Fruit fly (Drosophila melanogaster) ovary, adult (tissue): ENCODE results near the gene Trpgamma.

Source experiments
- CG17801 ChIP-seq: fragments of 200-800 bp; optimal IDR thresholded peaks from 2 replicates; lab custom pipeline; 2019; ENCODE audit warnings: missing biosample characterization, mild to moderate bottlenecking, missing genetic modification characterization, moderate library complexity; ENCODE audit not compliant: partially characterized antibody

Trpgamma gene

DNA sequence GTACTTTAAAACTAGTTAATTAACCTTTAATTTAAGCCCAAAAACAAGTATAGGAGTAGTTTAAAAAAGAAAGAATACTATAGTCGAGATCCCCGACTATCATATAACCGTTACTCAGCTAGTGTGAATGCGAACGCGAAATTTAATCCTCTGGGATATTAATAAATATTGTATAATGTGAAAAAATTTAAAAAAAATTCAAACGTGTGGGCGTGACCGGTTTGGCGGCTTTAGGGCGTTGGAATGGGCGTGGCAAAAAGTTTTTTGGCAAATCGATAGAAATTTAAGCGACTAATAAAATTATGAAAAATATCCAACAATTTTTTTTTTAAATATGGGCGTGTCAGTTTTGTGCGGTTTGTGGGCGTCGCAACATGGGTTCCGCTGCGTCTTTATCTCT is 2.6 kb upstream of the Trpgamma start:
- TF ChIP-seq CG17801 = no peak

- no peak for TF ChIP-seq CG17801
These were observed 4.2 kb downstream of the Trpgamma start for dm6 chr2L:16672290-16672689.

DNA sequence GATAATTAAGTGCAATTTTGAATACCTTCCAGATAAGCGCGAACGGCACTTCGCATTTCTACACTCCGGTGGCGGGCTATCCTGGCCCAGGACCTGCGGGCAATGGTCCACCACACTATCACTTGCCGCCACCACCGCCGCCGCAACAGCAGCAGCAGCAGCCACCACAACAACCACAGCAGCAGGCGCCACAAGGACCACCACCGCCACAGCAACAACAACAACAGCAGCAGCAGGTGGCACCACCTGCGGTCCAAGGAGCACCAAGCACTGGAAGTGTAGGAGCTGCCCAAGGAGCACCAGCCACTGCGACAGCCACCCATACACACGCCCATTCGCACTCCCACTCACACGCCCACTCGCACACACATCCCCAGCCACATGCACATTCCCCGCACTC is 19.0 kb downstream of the Trpgamma start:
- TF ChIP-seq CG17801 = no peak

DNA sequence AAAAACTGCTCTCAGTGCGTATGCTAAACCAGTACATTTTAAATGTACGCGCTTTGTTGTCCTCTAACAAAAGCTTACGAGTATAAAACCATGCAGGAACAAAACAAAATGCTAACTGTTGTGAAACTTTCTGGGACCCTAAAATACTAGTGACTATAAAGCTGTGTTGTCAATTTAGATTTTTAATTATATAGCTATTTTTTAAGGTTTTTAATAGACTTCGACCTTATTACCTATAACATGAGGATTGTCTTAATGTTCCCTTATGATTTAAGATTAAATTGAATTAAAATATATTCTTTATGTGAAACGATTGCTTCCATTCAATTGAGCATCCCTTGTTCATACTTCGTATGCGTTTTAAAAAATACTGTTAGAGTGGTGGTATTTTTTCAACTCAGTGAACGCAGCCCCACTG is 19.8 kb downstream of the Trpgamma start:
- no peak for TF ChIP-seq CG17801

DNA sequence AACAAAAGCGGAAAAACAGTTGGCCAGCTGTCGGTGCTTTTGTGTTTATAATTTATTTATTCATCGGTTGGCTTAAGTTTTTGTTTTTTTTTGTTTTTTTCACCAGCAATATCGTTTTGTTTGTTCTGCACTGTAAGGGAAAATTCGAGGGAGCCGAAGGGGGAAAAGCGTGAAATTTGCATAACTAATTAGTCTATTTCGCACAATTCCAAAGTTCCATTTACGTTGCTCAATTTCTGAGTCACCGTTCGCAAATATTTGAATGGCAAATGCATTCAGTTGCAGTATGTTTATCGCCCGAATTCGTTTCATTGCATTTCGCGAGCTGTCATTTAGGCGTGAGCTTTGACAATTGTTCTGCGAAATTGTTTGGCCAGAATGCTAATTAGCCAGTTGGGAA is 23.0 kb downstream of the Trpgamma start:
- TF ChIP-seq CG17801 = peak; percentile 29

DNA sequence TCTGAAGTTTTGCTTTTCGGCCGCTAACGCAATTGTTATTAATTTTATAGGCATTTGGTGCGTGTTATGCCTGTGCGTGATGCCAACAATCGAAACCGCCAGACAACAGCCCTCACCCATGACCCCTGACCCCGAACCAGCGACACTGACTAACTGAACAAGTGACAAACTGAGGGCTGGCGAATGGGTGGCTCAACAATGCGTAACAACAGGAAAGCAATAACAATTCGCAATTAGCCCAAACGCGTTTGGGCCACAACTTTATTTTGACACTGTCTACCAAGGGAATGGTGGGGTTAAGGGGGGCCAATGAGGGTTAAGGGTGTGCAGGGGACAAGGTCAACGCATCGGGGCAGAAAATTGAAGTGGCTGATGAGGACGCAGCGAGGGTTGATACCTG is 27.6 kb downstream of the Trpgamma start:
- no peak for TF ChIP-seq CG17801

dm6 chr2L:16647773-16648172 is 28.7 kb downstream of the Trpgamma start:
- no peak for TF ChIP-seq CG17801

DNA sequence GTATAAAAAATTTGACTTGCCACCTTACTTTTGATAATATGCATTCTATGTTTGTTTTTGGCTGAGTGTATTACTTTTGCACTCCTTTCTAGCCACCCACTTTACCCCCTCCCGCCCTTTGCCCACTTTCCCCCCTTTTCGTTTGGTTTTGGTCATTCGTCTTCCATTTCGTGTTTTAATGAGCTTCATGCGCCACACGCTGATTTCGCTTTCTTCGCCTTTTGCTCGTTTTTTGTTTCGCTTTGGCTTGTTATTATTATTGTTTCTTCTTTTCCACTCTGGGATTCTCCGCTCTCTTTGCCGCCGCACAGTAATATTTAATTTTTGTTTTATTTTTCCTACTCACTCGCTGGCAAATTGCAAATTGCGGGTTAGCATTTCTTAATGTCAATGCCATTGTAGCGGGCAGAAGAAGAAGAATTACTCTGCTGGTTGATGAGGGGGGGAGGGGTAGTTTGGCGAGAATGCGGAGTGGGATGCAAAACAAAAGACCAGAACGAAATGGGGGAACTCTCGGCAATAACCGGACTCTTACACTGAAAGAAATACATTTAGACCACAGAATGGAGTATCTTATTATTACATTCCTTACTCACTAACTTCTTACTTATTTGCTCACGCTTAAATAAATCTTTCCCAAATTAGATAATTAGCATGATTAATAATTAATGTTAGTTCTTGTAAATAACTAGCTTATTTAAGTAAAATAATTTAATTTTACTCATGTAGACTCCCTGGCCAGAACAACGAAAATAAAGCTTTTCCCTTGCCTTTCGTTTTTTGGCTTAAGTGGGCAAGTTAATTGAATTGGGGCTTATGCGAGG is 30.8 kb downstream of the Trpgamma start:
- peak; percentile 57 for TF ChIP-seq CG17801

DNA sequence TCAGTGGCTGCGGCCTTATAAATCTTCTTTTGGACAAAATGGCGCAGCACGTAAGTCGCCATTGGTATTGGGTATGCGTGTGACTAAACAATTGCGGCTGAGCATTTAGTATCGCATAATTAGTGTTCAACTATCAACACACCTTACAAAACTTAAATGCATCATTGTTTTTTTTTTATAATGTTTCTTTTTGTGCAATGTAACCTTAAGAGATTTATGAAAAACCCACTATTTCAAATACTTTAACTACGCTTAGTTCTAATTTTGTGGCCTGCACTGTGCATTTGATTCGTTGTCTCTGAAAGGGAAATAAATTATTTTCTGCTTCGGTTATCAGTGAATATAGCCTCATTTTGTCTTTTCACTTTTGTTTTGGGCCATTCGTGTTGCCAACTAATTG is 32.5 kb downstream of the Trpgamma start:
- no peak for TF ChIP-seq CG17801

DNA sequence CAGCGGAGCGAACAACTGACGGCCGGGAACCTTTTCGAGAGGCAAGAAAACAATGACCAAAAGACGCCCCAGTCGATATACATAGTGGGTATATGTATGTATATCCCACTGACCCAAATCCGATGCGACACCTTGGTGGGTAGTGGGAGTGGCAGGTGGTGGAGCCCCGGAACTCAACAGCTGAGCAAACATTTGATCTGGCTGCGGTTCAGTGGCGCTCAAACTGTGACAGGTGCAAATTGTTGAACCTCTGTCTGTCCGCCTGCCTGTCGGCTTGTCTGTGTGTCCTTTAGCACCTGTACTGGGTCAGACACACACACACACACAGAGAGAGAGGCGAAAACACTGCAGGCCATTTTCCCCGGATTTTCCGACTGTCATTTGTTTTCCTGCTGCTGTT is 33.1 kb downstream of the Trpgamma start:
- no peak for TF ChIP-seq CG17801

DNA sequence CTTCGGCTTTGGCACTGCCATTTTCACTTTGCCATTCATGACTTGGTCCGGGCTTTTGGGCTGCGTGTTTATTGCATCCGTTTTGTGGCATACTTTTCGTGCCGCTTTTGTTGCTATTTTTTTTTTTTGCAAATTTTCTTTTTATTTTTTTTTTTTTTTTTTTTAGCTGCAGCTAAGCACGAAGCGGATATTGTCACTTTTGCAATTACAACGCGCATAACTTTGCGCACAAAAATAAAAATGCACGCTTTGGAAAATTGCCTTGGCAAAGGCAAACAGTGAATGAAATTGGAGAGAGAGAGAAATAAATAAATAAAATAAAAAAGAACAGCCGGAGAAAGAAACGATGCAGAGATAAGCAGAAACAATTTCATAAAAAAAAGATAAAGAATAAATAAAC is 35.7 kb downstream of the Trpgamma start:
- TF ChIP-seq CG17801 = peak; percentile 66

DNA sequence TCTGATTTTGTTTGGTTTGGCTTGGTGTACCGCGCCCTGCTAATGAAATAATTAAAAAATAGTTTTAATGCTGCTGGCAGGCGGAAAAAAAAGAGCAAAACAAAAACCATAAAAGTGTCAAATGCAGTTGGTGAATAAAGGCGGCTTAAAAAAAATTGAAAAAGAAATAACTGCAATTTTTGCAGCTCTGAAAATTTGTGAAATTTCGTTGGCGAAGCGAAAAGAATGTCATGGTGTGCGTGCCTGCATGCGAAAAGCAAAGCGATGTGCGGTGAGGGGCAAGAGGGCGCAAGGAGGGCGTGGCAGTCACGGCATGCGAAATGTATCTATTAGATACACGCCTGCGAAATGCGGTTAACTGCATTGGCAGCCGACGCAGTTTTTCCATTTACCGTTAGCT is 38.2 kb downstream of the Trpgamma start:
- TF ChIP-seq CG17801 = peak; percentile 29

dm6 chr2L:16637335-16637734 is 39.2 kb downstream of the Trpgamma start:
- no peak for TF ChIP-seq CG17801

dm6 chr2L:16629176-16629575 is 47.3 kb downstream of the Trpgamma start:
- no peak for TF ChIP-seq CG17801

dm6 chr2L:16627948-16628347 is 48.6 kb downstream of the Trpgamma start:
- TF ChIP-seq CG17801 = no peak

- no peak for TF ChIP-seq CG17801
These were observed 54.3 kb downstream of the Trpgamma start for dm6 chr2L:16622162-16622561.

DNA sequence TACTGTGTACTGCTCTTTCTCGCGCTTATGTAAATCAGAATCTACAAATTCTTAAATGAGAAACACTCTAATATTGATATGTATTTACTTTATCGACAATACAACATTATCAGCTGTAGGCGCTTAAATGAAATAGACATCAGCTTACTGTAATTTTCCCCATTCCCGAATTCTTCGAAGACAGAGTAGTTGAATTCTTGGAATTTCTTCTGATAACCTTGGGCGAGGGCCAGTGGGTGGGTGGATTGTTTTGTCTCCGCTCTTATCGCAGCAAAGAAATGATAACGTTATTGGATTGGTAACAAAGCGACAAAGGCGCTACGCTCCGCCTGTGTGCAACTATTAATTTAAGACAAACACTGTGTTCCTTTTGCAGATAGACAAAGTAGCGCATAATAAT is 55.0 kb downstream of the Trpgamma start:
- no peak for TF ChIP-seq CG17801

- peak; percentile 96 for TF ChIP-seq CG17801
These were observed 56.1 kb downstream of the Trpgamma start for dm6 chr2L:16620384-16620908.

dm6 chr2L:16618929-16619328 is 57.6 kb downstream of the Trpgamma start:
- TF ChIP-seq CG17801 = no peak
